Fruit fly (Drosophila melanogaster): ENCODE results near the gene dpy.

dm6 chr2L:4458119-4459056 lies 155.7 kb downstream of the dpy start, which contains the start of gene RpL27A:
- TF ChIP-seq Sox14 (GFP tag; optimal IDR thresholded peaks at IDR 0.05) (peak; percentile 19), CG10631 (GFP tag; optimal IDR thresholded peaks at IDR 0.05) (peak; percentile 64)

Data from whole organism, prepupa.